Fruit fly (Drosophila melanogaster): ENCODE results near the gene CG13887.
"Not testable (repeated sequence)": the region's sequence is repeated elsewhere in the genome, so short reads cannot be mapped to it uniquely, and the experiment has no call there.

The CG13887 gene

DNA sequence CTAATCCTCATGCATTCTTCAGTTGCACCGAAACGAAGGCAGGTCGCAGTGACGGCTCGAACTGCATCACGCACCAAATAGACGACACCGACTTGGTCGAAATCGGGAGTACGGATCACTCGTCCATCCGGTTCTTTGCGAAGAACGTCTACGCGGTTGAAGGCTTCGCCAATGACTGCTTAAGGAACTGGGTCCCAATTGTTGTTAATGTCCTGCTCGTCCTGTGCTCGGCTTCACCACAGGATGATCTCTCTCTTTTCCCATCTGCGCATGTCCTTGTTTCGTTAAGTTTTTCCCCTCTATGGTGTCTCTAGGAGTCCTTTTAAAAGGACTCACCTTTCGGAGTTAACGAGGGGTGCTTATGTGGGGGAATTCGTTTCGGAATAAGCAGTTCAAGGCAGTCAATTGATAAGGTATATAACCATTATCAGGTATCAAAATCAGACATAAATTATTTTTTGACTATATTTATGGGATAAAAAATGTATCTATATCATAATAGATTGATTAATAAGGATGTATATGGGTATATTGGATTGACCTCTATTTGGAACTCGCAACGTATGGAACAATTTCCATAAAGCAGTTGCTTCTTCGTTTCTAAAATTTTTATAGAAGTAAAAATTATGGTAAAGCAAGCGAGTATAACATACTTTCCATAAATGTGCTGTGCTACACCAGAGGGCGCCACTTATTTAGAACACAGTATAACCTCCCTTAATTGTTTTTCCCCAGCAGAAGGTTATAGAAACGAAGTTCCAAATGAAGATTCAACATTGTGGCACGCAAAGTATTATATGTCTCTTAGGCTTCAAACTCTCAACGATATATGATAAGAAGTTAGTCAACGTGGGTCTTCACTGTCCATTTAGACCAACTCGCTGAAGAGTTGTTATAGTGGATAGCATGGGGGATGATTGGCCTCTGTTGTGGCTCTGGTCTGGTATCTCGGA is 19.7 kb downstream of the CG13887 start, which contains the start of gene dpr20 (continued):
- peak; percentile 95 for TF ChIP-seq Eip78C (GFP tag)
- TF ChIP-seq CG3032 (tag; optimal IDR thresholded peaks at IDR 0.05) = peak; percentile 76
- TF ChIP-seq CG11762 (GFP tag; optimal IDR thresholded peaks at IDR 0.05; ENCODE audit: insufficient read depth) = peak; percentile 67
- TF ChIP-seq Met (GFP tag; optimal IDR thresholded peaks at IDR 0.05) = peak; percentile 65
- TF ChIP-seq Ets96B (tag; optimal IDR thresholded peaks at IDR 0.05) = peak; percentile 79
- TF ChIP-seq fd59A (GFP tag; optimal IDR thresholded peaks at IDR 0.05) = peak; percentile 50
- peak; percentile 71 for TF ChIP-seq svp (GFP tag)
- TF ChIP-seq OdsH (GFP tag; optimal IDR thresholded peaks at IDR 0.05) = peak; percentile 77
- peak; percentile 51 for TF ChIP-seq Smox (GFP tag; optimal IDR thresholded peaks at IDR 0.05)
- TF ChIP-seq topi (GFP tag; optimal IDR thresholded peaks at IDR 0.05) = peak; percentile 75
- TF ChIP-seq net (GFP tag; optimal IDR thresholded peaks at IDR 0.05) = peak; percentile 71
- TF ChIP-seq CG34406 (GFP tag; optimal IDR thresholded peaks at IDR 0.05) = peak; percentile 44
- peak; percentile 59 for TF ChIP-seq CG6792 (GFP tag; optimal IDR thresholded peaks at IDR 0.05)
- peak; percentile 83 for TF ChIP-seq CG7368 (GFP tag; optimal IDR thresholded peaks at IDR 0.05)
- peak; percentile 76 for TF ChIP-seq pdm3 (GFP tag; optimal IDR thresholded peaks at IDR 0.05)
- TF ChIP-seq CG10669 (GFP tag; optimal IDR thresholded peaks at IDR 0.05) = peak; percentile 80
- peak; percentile 87 for TF ChIP-seq CG3919 (GFP tag; optimal IDR thresholded peaks at IDR 0.05)
- peak; percentile 36 for TF ChIP-seq CG8319 (GFP tag; optimal IDR thresholded peaks at IDR 0.05)
- TF ChIP-seq fkh (GFP tag; optimal IDR thresholded peaks at IDR 0.05) = peak; percentile 8
- peak; percentile 65 for TF ChIP-seq CG6808 (GFP tag; optimal IDR thresholded peaks at IDR 0.05)
- peak; percentile 64 for TF ChIP-seq Eip75B (GFP tag; optimal IDR thresholded peaks at IDR 0.05)
- peak; percentile 96 for TF ChIP-seq eg (GFP tag; IDR thresholded peaks at IDR 0.05)
- peak; percentile 68 for TF ChIP-seq spab (GFP tag; optimal IDR thresholded peaks at IDR 0.05)
- TF ChIP-seq CG11902 (GFP tag; optimal IDR thresholded peaks at IDR 0.05) = peak; percentile 52
- peak; percentile 53 for TF ChIP-seq CG9139 (GFP tag; optimal IDR thresholded peaks at IDR 0.05)
- peak; percentile 48 for TF ChIP-seq Lpt (GFP tag; optimal IDR thresholded peaks at IDR 0.05)
- peak; percentile 33 for TF ChIP-seq Sox15 (GFP tag; optimal IDR thresholded peaks at IDR 0.05)
- peak; percentile 37 for TF ChIP-seq Ets21C (GFP tag; optimal IDR thresholded peaks at IDR 0.05)
- peak; percentile 78 for TF ChIP-seq Sox14 (GFP tag; optimal IDR thresholded peaks at IDR 0.05)
- peak; percentile 64 for TF ChIP-seq CG31627 (GFP tag; optimal IDR thresholded peaks at IDR 0.05)
- TF ChIP-seq ss (GFP tag; optimal IDR thresholded peaks at IDR 0.05) = peak; percentile 54 to 79
- TF ChIP-seq CG6276 (GFP tag; optimal IDR thresholded peaks at IDR 0.05) = peak; percentile 84
- TF ChIP-seq lz (GFP tag; optimal IDR thresholded peaks at IDR 0.05) = peak; percentile 61

- TF ChIP-seq spab, CG8632, CG9139 (GFP tag; optimal IDR thresholded peaks at IDR 0.05): not testable (repeated sequence)
Observed at dm6 chr3L:865096-865495, 27.4 kb downstream of the CG13887 start, which contains the start of gene CG12502. Gene CG12502 (plus strand): TSS chr3L:865396.

DNA sequence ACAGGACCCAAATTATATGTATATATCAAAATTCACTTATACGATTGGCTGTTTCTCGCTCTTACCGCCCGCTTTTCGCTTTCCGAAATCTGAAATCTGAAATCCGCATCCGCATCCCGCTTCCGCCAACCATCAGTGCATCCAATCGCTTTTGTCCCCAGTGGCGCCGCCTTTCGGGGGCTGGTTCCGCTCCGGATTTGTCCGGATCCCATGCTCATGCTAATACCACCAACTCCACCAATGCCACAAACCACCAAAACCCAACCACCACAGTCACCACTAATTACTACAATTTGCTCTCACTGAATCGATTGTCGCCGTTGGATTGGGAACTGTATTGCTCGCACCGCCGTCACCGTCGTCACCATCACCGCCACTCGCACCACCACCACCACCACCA is 31.1 kb downstream of the CG13887 start:
- no peak for TF ChIP-seq CG9139 (GFP tag; optimal IDR thresholded peaks at IDR 0.05)
- no peak for TF ChIP-seq CG8632 (GFP tag; optimal IDR thresholded peaks at IDR 0.05)
- TF ChIP-seq net (GFP tag; optimal IDR thresholded peaks at IDR 0.05) = no peak
- TF ChIP-seq Eip75B (GFP tag; optimal IDR thresholded peaks at IDR 0.05) = no peak
- no peak for TF ChIP-seq CG31627 (GFP tag; optimal IDR thresholded peaks at IDR 0.05)
- no peak for TF ChIP-seq eg (GFP tag; IDR thresholded peaks at IDR 0.05)
- TF ChIP-seq Gug (GFP tag; IDR thresholded peaks at IDR 0.05) = no peak
- TF ChIP-seq CG1621 (tag; optimal IDR thresholded peaks at IDR 0.05) = no peak
- TF ChIP-seq lz (GFP tag; optimal IDR thresholded peaks at IDR 0.05) = no peak
- TF ChIP-seq CG4318 (GFP tag; optimal IDR thresholded peaks at IDR 0.05) = no peak
- TF ChIP-seq CG3919 (GFP tag; optimal IDR thresholded peaks at IDR 0.05) = no peak
